Fruit fly (Drosophila melanogaster) whole organism, embryonic: ENCODE results near the gene Cad96Cb.

Experiments used
- Adf1 ChIP-seq: fragments of 200-800 bp; sonication (Bioruptor generic); IDR thresholded peaks from 2 replicates; pipeline ENCODE4 v1.3.6; 2022; ENCODE audit warnings: missing biosample characterization, missing genetic modification characterization
- BtbVII ChIP-seq: fragments of 200-800 bp; sonication (Bioruptor generic); optimal IDR thresholded peaks from 3 replicates; lab custom pipeline; 2017; ENCODE audit warnings: missing biosample characterization, mild to moderate bottlenecking, missing genetic modification characterization
- CG10209 ChIP-seq: fragments of 200-800 bp; sonication (Bioruptor generic); optimal IDR thresholded peaks from 3 replicates; lab custom pipeline; 2017; ENCODE audit warnings: missing biosample characterization, mild to moderate bottlenecking, missing genetic modification characterization, missing genetic modification reagents
- CG10543 ChIP-seq: fragments of 200-800 bp; sonication (Bioruptor generic); optimal IDR thresholded peaks from 3 replicates; lab custom pipeline; 2017; ENCODE audit warnings: missing biosample characterization, mild to moderate bottlenecking, missing genetic modification characterization, moderate library complexity
- CG10959 ChIP-seq: fragments of 200-800 bp; sonication (Bioruptor generic); IDR thresholded peaks from 2 replicates; pipeline ENCODE4 v1.3.6; 2022; ENCODE audit warnings: missing biosample characterization, missing genetic modification characterization
- CG10979 ChIP-seq: fragments of 200-800 bp; sonication (Bioruptor generic); optimal IDR thresholded peaks from 2 replicates; lab custom pipeline; 2018; ENCODE audit warnings: missing biosample characterization, mild to moderate bottlenecking, missing genetic modification characterization, moderate library complexity
- CG11093 ChIP-seq: fragments of 200-800 bp; sonication (Bioruptor generic); IDR thresholded peaks from 3 replicates; pipeline ENCODE4 v1.3.6; 2022; ENCODE audit warnings: missing biosample characterization, missing genetic modification characterization
- CG13624 ChIP-seq: fragments of 200-800 bp; sonication (Bioruptor generic); optimal IDR thresholded peaks from 2 replicates; lab custom pipeline; 2016; ENCODE audit warnings: missing biosample characterization, missing genetic modification characterization
- CG16815 ChIP-seq: fragments of 200-800 bp; sonication (Bioruptor generic); optimal IDR thresholded peaks from 3 replicates; lab custom pipeline; 2017; ENCODE audit warnings: missing biosample characterization, mild to moderate bottlenecking, missing genetic modification characterization
- CG16863 ChIP-seq: fragments of 200-800 bp; sonication (Bioruptor generic); optimal IDR thresholded peaks from 3 replicates; lab custom pipeline; 2016; ENCODE audit warnings: missing biosample characterization, missing genetic modification characterization
- CG17359 ChIP-seq: fragments of 200-800 bp; sonication (Bioruptor generic); optimal IDR thresholded peaks from 3 replicates; lab custom pipeline; 2018; ENCODE audit warnings: missing biosample characterization, mild to moderate bottlenecking, missing genetic modification characterization, moderate library complexity
- CG18011 ChIP-seq: fragments of 200-800 bp; sonication (Bioruptor generic); optimal IDR thresholded peaks from 2 replicates; lab custom pipeline; 2017; ENCODE audit warnings: missing biosample characterization, missing genetic modification characterization, mild to moderate bottlenecking, moderate library complexity, missing genotype
- CG2199 ChIP-seq: fragments of 200-800 bp; sonication (Bioruptor generic); IDR thresholded peaks from 3 replicates; pipeline ENCODE4 v1.3.6; 2022; ENCODE audit warnings: missing biosample characterization, missing genetic modification characterization
- CG2678 ChIP-seq: fragments of 200-800 bp; sonication (Bioruptor generic); optimal IDR thresholded peaks from 3 replicates; lab custom pipeline; 2019; ENCODE audit warnings: missing biosample characterization, mild to moderate bottlenecking, missing genetic modification characterization, moderate library complexity
- CG4282 ChIP-seq: fragments of 200-800 bp; sonication (Bioruptor generic); optimal IDR thresholded peaks from 2 replicates; lab custom pipeline; 2016; ENCODE audit warnings: missing biosample characterization, missing genetic modification characterization
- CG6254 ChIP-seq: fragments of 200-800 bp; sonication (Bioruptor generic); optimal IDR thresholded peaks from 3 replicates; lab custom pipeline; 2017; ENCODE audit warnings: mild to moderate bottlenecking, missing biosample characterization, missing genetic modification reagents, missing genetic modification characterization
- CG6689 ChIP-seq: fragments of 200-800 bp; sonication (Bioruptor generic); IDR thresholded peaks from 2 replicates; pipeline ENCODE4 v1.3.6; 2022; ENCODE audit warnings: missing biosample characterization, missing genetic modification characterization
- CG6765 ChIP-seq: fragments of 200-800 bp; sonication (Bioruptor generic); optimal IDR thresholded peaks from 3 replicates; lab custom pipeline; 2017; ENCODE audit warnings: missing biosample characterization, mild to moderate bottlenecking, missing genetic modification characterization
- CG7745 ChIP-seq: fragments of 200-800 bp; sonication (Bioruptor generic); optimal IDR thresholded peaks from 2 replicates; lab custom pipeline; 2018; ENCODE audit warnings: missing biosample characterization, mild to moderate bottlenecking, missing genetic modification characterization, moderate library complexity
- CG8765 ChIP-seq: fragments of 200-800 bp; sonication (Bioruptor generic); IDR thresholded peaks from 2 replicates; pipeline ENCODE4 v1.3.6; 2022; ENCODE audit warnings: missing biosample characterization, missing genetic modification characterization
- CG9609 ChIP-seq: fragments of 200-800 bp; sonication (Bioruptor generic); optimal IDR thresholded peaks from 3 replicates; lab custom pipeline; 2016; ENCODE audit warnings: missing biosample characterization, missing genetic modification characterization
- CoRest ChIP-seq: fragments of 200-800 bp; sonication (Bioruptor generic); optimal IDR thresholded peaks from 3 replicates; lab custom pipeline; 2018; ENCODE audit warnings: missing biosample characterization, mild to moderate bottlenecking, missing genetic modification characterization, moderate library complexity
- D19A ChIP-seq: fragments of 200-800 bp; optimal IDR thresholded peaks from 3 replicates; lab custom pipeline; 2019; ENCODE audit warnings: missing biosample characterization, mild to moderate bottlenecking, missing genetic modification characterization, moderate library complexity
- Dbx ChIP-seq: fragments of 200-800 bp; sonication (Bioruptor generic); IDR thresholded peaks from 3 replicates; pipeline ENCODE4 v1.3.6; 2022; ENCODE audit warnings: missing biosample characterization, missing genetic modification characterization
- Eip74EF ChIP-seq, 2 experiments: fragments of 200-800 bp in 1 of 2; fragments of >200 bp in 1 of 2; sonication (Bioruptor generic) in 1 of 2; optimal IDR thresholded peaks; 2 replicates each; lab custom pipeline; 2017 to 2019; ENCODE audit warnings: missing biosample characterization in 2 of 2, missing genetic modification characterization in 2 of 2, mild to moderate bottlenecking in 1 of 2, moderate library complexity in 1 of 2
- HmgD ChIP-seq: fragments of 200-800 bp; sonication (Bioruptor generic); optimal IDR thresholded peaks from 3 replicates; lab custom pipeline; 2016; ENCODE audit warnings: missing biosample characterization, missing genetic modification characterization
- Hr39 ChIP-seq: fragments of >200 bp; optimal IDR thresholded peaks from 2 replicates; lab custom pipeline; 2017
- Hr51 ChIP-seq, 2 experiments: fragments of 200-800 bp; sonication (Bioruptor generic); optimal IDR thresholded peaks; 2 replicates in 1 of 2; 3 replicates in 1 of 2; lab custom pipeline; 2016 to 2018; ENCODE audit warnings: missing biosample characterization in 2 of 2, missing genetic modification characterization in 2 of 2, mild to moderate bottlenecking in 1 of 2, moderate library complexity in 1 of 2
- Nf-YC ChIP-seq: fragments of 200-800 bp; optimal IDR thresholded peaks from 3 replicates; lab custom pipeline; 2019; ENCODE audit warnings: missing biosample characterization, mild to moderate bottlenecking, missing genetic modification characterization, moderate library complexity
- Poxn ChIP-seq: fragments of 200-800 bp; sonication (Bioruptor generic); IDR thresholded peaks from 2 replicates; pipeline ENCODE4 v1.3.6; 2022; ENCODE audit warnings: missing biosample characterization, missing genetic modification characterization
- Ptx1 ChIP-seq: fragments of 200-800 bp; sonication (Bioruptor generic); IDR thresholded peaks from 2 replicates; pipeline ENCODE4 v1.3.6; 2022; ENCODE audit warnings: missing biosample characterization, missing genetic modification characterization
- Sin3A ChIP-seq: fragments of >200 bp; optimal IDR thresholded peaks from 2 replicates; lab custom pipeline; 2018
- Six4 ChIP-seq: fragments of 200-800 bp; sonication (Bioruptor generic); optimal IDR thresholded peaks from 2 replicates; lab custom pipeline; 2016; ENCODE audit warnings: missing biosample characterization, missing genetic modification characterization
- ab ChIP-seq: fragments of 200-800 bp; sonication (Bioruptor generic); optimal IDR thresholded peaks from 2 replicates; lab custom pipeline; 2016; ENCODE audit warnings: missing biosample characterization, missing genetic modification characterization
- ac ChIP-seq: fragments of 200-800 bp; sonication (Bioruptor generic); optimal IDR thresholded peaks from 3 replicates; lab custom pipeline; 2017; ENCODE audit warnings: missing biosample characterization, mild to moderate bottlenecking, missing genetic modification characterization
- al ChIP-seq: fragments of 200-800 bp; sonication (Bioruptor generic); IDR thresholded peaks from 2 replicates; pipeline ENCODE4 v1.3.6; 2022; ENCODE audit warnings: missing biosample characterization, missing genetic modification characterization
- chm ChIP-seq: fragments of 200-800 bp; sonication (Bioruptor generic); IDR thresholded peaks from 2 replicates; pipeline ENCODE4 v1.3.6; 2022; ENCODE audit warnings: missing biosample characterization, missing genetic modification characterization
- crc ChIP-seq: fragments of 200-800 bp; sonication (Bioruptor generic); optimal IDR thresholded peaks from 2 replicates; lab custom pipeline; 2016; ENCODE audit warnings: missing biosample characterization, missing genetic modification characterization
- dysf ChIP-seq: fragments of 200-800 bp; sonication (Bioruptor generic); IDR thresholded peaks from 3 replicates; pipeline ENCODE4 v1.3.6; 2022; ENCODE audit warnings: missing biosample characterization, missing genetic modification characterization
- ems ChIP-seq: fragments of 200-800 bp; sonication (Bioruptor generic); optimal IDR thresholded peaks from 3 replicates; lab custom pipeline; 2016; ENCODE audit warnings: missing biosample characterization, missing genetic modification characterization
- eyg ChIP-seq: fragments of 200-800 bp; sonication (Bioruptor generic); optimal IDR thresholded peaks from 3 replicates; lab custom pipeline; 2016; ENCODE audit warnings: missing biosample characterization, missing genetic modification characterization
- fd3F ChIP-seq: fragments of 200-800 bp; sonication (Bioruptor generic); optimal IDR thresholded peaks from 2 replicates; lab custom pipeline; 2018; ENCODE audit warnings: missing biosample characterization, mild to moderate bottlenecking, missing genetic modification characterization, moderate library complexity
- gfzf ChIP-seq: fragments of 200-800 bp; sonication (Bioruptor generic); optimal IDR thresholded peaks from 2 replicates; lab custom pipeline; 2016; ENCODE audit warnings: missing biosample characterization, mild to moderate bottlenecking, missing genetic modification characterization, moderate library complexity
- inv ChIP-seq: fragments of 200-800 bp; sonication (Bioruptor generic); IDR thresholded peaks from 2 replicates; pipeline ENCODE4 v1.3.6; 2022; ENCODE audit warnings: missing biosample characterization, missing genetic modification characterization; ENCODE audit not compliant: partially characterized antibody
- maf-S ChIP-seq: fragments of 200-800 bp; sonication (Bioruptor generic); optimal IDR thresholded peaks from 2 replicates; lab custom pipeline; 2016; ENCODE audit warnings: missing biosample characterization, missing genetic modification characterization
- odd ChIP-seq: fragments of 200-800 bp; sonication (Bioruptor generic); optimal IDR thresholded peaks from 2 replicates; lab custom pipeline; 2017; ENCODE audit warnings: missing biosample characterization, mild to moderate bottlenecking, missing genetic modification characterization
- onecut ChIP-seq: fragments of 200-800 bp; sonication (Bioruptor generic); IDR thresholded peaks from 2 replicates; pipeline ENCODE4 v1.3.6; 2022; ENCODE audit warnings: missing biosample characterization, missing genetic modification characterization
- pfk ChIP-seq: fragments of 200-800 bp; sonication (Bioruptor generic); optimal IDR thresholded peaks from 2 replicates; lab custom pipeline; 2018; ENCODE audit warnings: missing biosample characterization, mild to moderate bottlenecking, missing genetic modification characterization, moderate library complexity
- tup ChIP-seq: fragments of 200-800 bp; sonication (Bioruptor generic); optimal IDR thresholded peaks from 2 replicates; lab custom pipeline; 2016; ENCODE audit warnings: missing biosample characterization, mild to moderate bottlenecking, missing genetic modification characterization, moderate library complexity
- unpg ChIP-seq: fragments of 200-800 bp; sonication (Bioruptor generic); optimal IDR thresholded peaks from 3 replicates; lab custom pipeline; 2018; ENCODE audit warnings: missing biosample characterization, mild to moderate bottlenecking, missing genetic modification characterization, moderate library complexity
- zen2 ChIP-seq: fragments of 200-800 bp; sonication (Bioruptor generic); IDR thresholded peaks from 3 replicates; pipeline ENCODE4 v1.3.6; 2022; ENCODE audit warnings: missing biosample characterization, missing genetic modification characterization; ENCODE audit not compliant: partially characterized antibody
- zfh1 ChIP-seq: fragments of 200-800 bp; sonication (Bioruptor generic); IDR thresholded peaks from 3 replicates; pipeline ENCODE4 v1.3.6; 2022; ENCODE audit warnings: missing biosample characterization, missing genetic modification characterization

The Cad96Cb gene

DNA sequence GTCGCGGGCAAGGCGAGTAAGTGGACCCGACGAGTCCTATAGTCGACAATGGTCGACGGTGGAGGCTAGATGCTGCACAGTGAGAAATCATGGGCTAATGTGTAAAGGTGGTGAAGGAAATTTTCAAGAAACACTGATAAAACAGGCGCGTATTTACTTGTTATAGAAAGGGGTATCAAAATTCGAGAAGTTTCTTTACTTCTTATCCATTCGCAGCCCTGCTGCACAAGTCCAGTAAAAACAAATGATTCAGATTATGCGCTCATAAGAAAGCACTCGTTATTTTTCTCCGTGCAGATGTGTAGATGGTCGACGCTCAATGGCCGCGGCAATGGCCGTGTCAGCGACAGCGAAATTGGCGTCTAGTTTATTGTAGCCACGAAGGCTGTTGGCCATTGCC is 55.6 kb downstream of the Cad96Cb start (continued):
- TF ChIP-seq Adf1 (GFP tag; lab: Robert Waterston, UW) (no peak), Dbx (GFP tag; lab: Robert Waterston, UW) (no peak), Six4 (GFP tag; lab: Kevin White, UChicago) (no peak), CG17359 (tag; lab: Kevin White, UChicago) (no peak), CG10959 (GFP tag; lab: Robert Waterston, UW) (no peak), HmgD (no peak), CG13624 (GFP tag; lab: Kevin White, UChicago) (no peak), Hr39 (no peak), inv (GFP tag; lab: Robert Waterston, UW) (no peak), CG6689 (no peak), CG6254 (GFP tag; lab: Kevin White, UChicago) (no peak), CG16863 (GFP tag; lab: Kevin White, UChicago) (no peak), Hr51 (GFP tag; optimal IDR thresholded peaks at IDR 0.05; lab: Kevin White, UChicago) (peak in 1 of 2 experiments; percentile 24), Nf-YC (tag; lab: Kevin White, UChicago) (no peak), Ptx1 (GFP tag; lab: Robert Waterston, UW) (no peak), zfh1 (no peak), CG7745 (tag; lab: Kevin White, UChicago) (no peak), odd (GFP tag; lab: Kevin White, UChicago) (no peak), Sin3A (no peak), dysf (GFP tag; lab: Robert Waterston, UW) (peak; percentile 37; the same call in 1 of the 3 replicates), CG10979 (tag; lab: Kevin White, UChicago) (peak; percentile 22), CG10209 (GFP tag; lab: Kevin White, UChicago) (peak; percentile 11), ems (no peak), tup (GFP tag; lab: Kevin White, UChicago) (no peak), CG8765 (GFP tag; lab: Robert Waterston, UW) (no peak), chm (no peak), ab (GFP tag; lab: Kevin White, UChicago) (no peak), CG10543 (GFP tag; lab: Kevin White, UChicago) (no peak), CG9609 (GFP tag; lab: Kevin White, UChicago) (no peak), BtbVII (GFP tag; lab: Kevin White, UChicago) (no peak), Poxn (GFP tag; lab: Robert Waterston, UW) (no peak), crc (GFP tag; lab: Kevin White, UChicago) (no peak), gfzf (GFP tag; lab: Kevin White, UChicago) (no peak), CG16815 (GFP tag; lab: Kevin White, UChicago) (no peak), al (no peak), CG6765 (no peak), onecut (no peak), fd3F (GFP tag; lab: Kevin White, UChicago) (no peak), CG18011 (GFP tag; lab: Kevin White, UChicago) (no peak), eyg (no peak), pfk (GFP tag; lab: Kevin White, UChicago) (no peak), CG2199 (GFP tag; lab: Robert Waterston, UW) (no peak), D19A (tag; lab: Kevin White, UChicago) (no peak), ac (no peak), Eip74EF (GFP tag; optimal IDR thresholded peaks at IDR 0.05; lab: Kevin White, UChicago) (no peak), maf-S (GFP tag; lab: Kevin White, UChicago) (no peak), CG11093 (GFP tag; lab: Robert Waterston, UW) (no peak), CG4282 (GFP tag; lab: Kevin White, UChicago) (no peak), unpg (GFP tag; lab: Kevin White, UChicago) (no peak), CG2678 (peak; percentile 24), zen2 (GFP tag; lab: Robert Waterston, UW) (no peak), CoRest (tag; lab: Kevin White, UChicago) (peak; percentile 7)
